Fruit fly (Drosophila melanogaster) whole organism, embryonic: Measurements from ENCODE around the gene CG34278.

ENCODE experiments used
- Ada2b ChIP-seq: fragments of 200-800 bp; sonication (Bioruptor generic); IDR thresholded peaks from 2 replicates; pipeline ENCODE4 v1.3.6; 2022; ENCODE audit warnings: missing biosample characterization, missing genetic modification characterization
- B-H2 ChIP-seq: fragments of 200-800 bp; sonication (Bioruptor generic); optimal IDR thresholded peaks from 2 replicates; lab custom pipeline; 2018; ENCODE audit warnings: missing biosample characterization, mild to moderate bottlenecking, missing genetic modification characterization
- CG11456 ChIP-seq: fragments of 200-800 bp; sonication (Bioruptor generic); IDR thresholded peaks from 3 replicates; pipeline ENCODE4 v1.3.6; 2022; ENCODE audit warnings: missing biosample characterization, missing genetic modification characterization
- CG15696 ChIP-seq: fragments of 200-800 bp; sonication (Bioruptor generic); optimal IDR thresholded peaks from 2 replicates; lab custom pipeline; 2019; ENCODE audit warnings: missing biosample characterization, mild to moderate bottlenecking, missing genetic modification characterization, moderate library complexity
- CG17912 ChIP-seq: fragments of 200-800 bp; sonication (Bioruptor generic); optimal IDR thresholded peaks from 2 replicates; lab custom pipeline; 2018; ENCODE audit warnings: missing biosample characterization, mild to moderate bottlenecking, missing genetic modification characterization
- CG18262 ChIP-seq: fragments of 200-800 bp; optimal IDR thresholded peaks from 3 replicates; lab custom pipeline; 2019; ENCODE audit warnings: missing biosample characterization, mild to moderate bottlenecking, missing genetic modification characterization, moderate library complexity
- CG18764 ChIP-seq: fragments of 200-800 bp; sonication (Bioruptor generic); optimal IDR thresholded peaks from 3 replicates; lab custom pipeline; 2016; ENCODE audit warnings: missing biosample characterization, missing genetic modification characterization
- CG2116 ChIP-seq: fragments of 200-800 bp; sonication (Bioruptor generic); optimal IDR thresholded peaks from 3 replicates; lab custom pipeline; 2018; ENCODE audit warnings: missing biosample characterization, mild to moderate bottlenecking, missing genetic modification characterization
- CG31365 ChIP-seq: fragments of 200-800 bp; sonication (Bioruptor generic); optimal IDR thresholded peaks from 2 replicates; lab custom pipeline; 2018; ENCODE audit warnings: missing biosample characterization, mild to moderate bottlenecking, missing genetic modification characterization
- CG32532 ChIP-seq: fragments of 200-800 bp; sonication (Bioruptor generic); IDR thresholded peaks from 2 replicates; pipeline ENCODE4 v1.3.6; 2022; ENCODE audit warnings: missing biosample characterization, missing genetic modification characterization
- CG3281 ChIP-seq: fragments of 200-800 bp; sonication (Bioruptor generic); optimal IDR thresholded peaks from 3 replicates; lab custom pipeline; 2017; ENCODE audit warnings: missing biosample characterization, mild to moderate bottlenecking, missing genetic modification characterization
- CG33213 ChIP-seq: fragments of 200-800 bp; sonication (Bioruptor generic); optimal IDR thresholded peaks from 3 replicates; lab custom pipeline; 2016; ENCODE audit warnings: missing biosample characterization, missing genetic modification characterization
- CG3995 ChIP-seq: fragments of 200-800 bp; sonication (Bioruptor generic); optimal IDR thresholded peaks from 3 replicates; lab custom pipeline; 2016; ENCODE audit warnings: missing biosample characterization, missing genetic modification characterization
- CG4404 ChIP-seq: fragments of 200-800 bp; sonication (Bioruptor generic); IDR thresholded peaks from 2 replicates; pipeline ENCODE4 v1.3.6; 2022; ENCODE audit warnings: missing biosample characterization, missing genetic modification characterization
- CG6654 ChIP-seq: fragments of 200-800 bp; sonication (Bioruptor generic); optimal IDR thresholded peaks from 2 replicates; lab custom pipeline; 2017; ENCODE audit warnings: missing biosample characterization, mild to moderate bottlenecking, missing genetic modification characterization
- CG6683 ChIP-seq: fragments of 200-800 bp; sonication (Bioruptor generic); optimal IDR thresholded peaks from 2 replicates; lab custom pipeline; 2017; ENCODE audit warnings: missing biosample characterization, mild to moderate bottlenecking, missing genetic modification characterization, missing genetic modification reagents
- CG7372 ChIP-seq: fragments of 200-800 bp; sonication (Bioruptor generic); IDR thresholded peaks from 2 replicates; pipeline ENCODE4 v1.3.6; 2022; ENCODE audit warnings: missing biosample characterization, missing genetic modification characterization
- CG8359 ChIP-seq: fragments of 200-800 bp; sonication (Bioruptor generic); optimal IDR thresholded peaks from 2 replicates; lab custom pipeline; 2017; ENCODE audit warnings: missing biosample characterization, mild to moderate bottlenecking, missing genetic modification characterization, borderline replicate concordance
- CG8478 ChIP-seq: fragments of >200 bp; optimal IDR thresholded peaks from 2 replicates; lab custom pipeline; 2018
- CG8765 ChIP-seq: fragments of 200-800 bp; sonication (Bioruptor generic); IDR thresholded peaks from 2 replicates; pipeline ENCODE4 v1.3.6; 2022; ENCODE audit warnings: missing biosample characterization, missing genetic modification characterization
- CkIIα-i1 ChIP-seq: fragments of 200-800 bp; sonication (Bioruptor generic); IDR thresholded peaks from 2 replicates; pipeline ENCODE4 v1.3.6; 2022; ENCODE audit warnings: missing biosample characterization, missing genetic modification characterization
- D19A ChIP-seq: fragments of 200-800 bp; optimal IDR thresholded peaks from 3 replicates; lab custom pipeline; 2019; ENCODE audit warnings: missing biosample characterization, mild to moderate bottlenecking, missing genetic modification characterization, moderate library complexity
- Dll ChIP-seq: fragments of 200-800 bp; sonication (Bioruptor generic); IDR thresholded peaks from 4 replicates; pipeline ENCODE4 v1.3.6; 2022; ENCODE audit warnings: missing biosample characterization, missing genetic modification characterization; ENCODE audit not compliant: partially characterized antibody
- Hr3 ChIP-seq: fragments of 200-800 bp; sonication (Bioruptor generic); optimal IDR thresholded peaks from 3 replicates; lab custom pipeline; 2016; ENCODE audit warnings: missing biosample characterization, missing genetic modification characterization
- MBD-R2 ChIP-seq: fragments of 200-800 bp; sonication (Bioruptor generic); IDR thresholded peaks from 2 replicates; pipeline ENCODE4 v1.3.6; 2022; ENCODE audit warnings: missing biosample characterization, missing genetic modification characterization
- Mad ChIP-seq: fragments of 200-800 bp; sonication (Bioruptor generic); optimal IDR thresholded peaks from 2 replicates; lab custom pipeline; 2016; ENCODE audit warnings: missing biosample characterization, missing genetic modification characterization
- NK7.1 ChIP-seq: fragments of 200-800 bp; sonication (Bioruptor generic); optimal IDR thresholded peaks from 3 replicates; lab custom pipeline; 2016; ENCODE audit warnings: missing biosample characterization, missing genetic modification characterization
- Oli ChIP-seq: fragments of 200-800 bp; sonication (Bioruptor generic); optimal IDR thresholded peaks from 2 replicates; lab custom pipeline; 2018; ENCODE audit warnings: missing biosample characterization, mild to moderate bottlenecking, missing genetic modification characterization, moderate library complexity
- PHDP ChIP-seq: fragments of 200-800 bp; sonication (Bioruptor generic); optimal IDR thresholded peaks from 3 replicates; lab custom pipeline; 2018; ENCODE audit warnings: missing biosample characterization, mild to moderate bottlenecking, missing genetic modification characterization, moderate library complexity
- Rfx ChIP-seq: fragments of 200-800 bp; sonication (Bioruptor generic); IDR thresholded peaks from 2 replicates; pipeline ENCODE4 v1.3.6; 2022; ENCODE audit warnings: missing biosample characterization, missing genetic modification characterization
- Xrp1 ChIP-seq: fragments of 200-800 bp; sonication (Bioruptor generic); IDR thresholded peaks from 2 replicates; pipeline ENCODE4 v1.3.6; 2022; ENCODE audit warnings: missing biosample characterization, missing genetic modification characterization
- chm ChIP-seq: fragments of 200-800 bp; sonication (Bioruptor generic); IDR thresholded peaks from 2 replicates; pipeline ENCODE4 v1.3.6; 2022; ENCODE audit warnings: missing biosample characterization, missing genetic modification characterization
- dm ChIP-seq: fragments of 200-800 bp; sonication (Bioruptor generic); optimal IDR thresholded peaks from 3 replicates; lab custom pipeline; 2016; ENCODE audit warnings: missing biosample characterization, missing genetic modification characterization
- eyg ChIP-seq: fragments of 200-800 bp; sonication (Bioruptor generic); optimal IDR thresholded peaks from 3 replicates; lab custom pipeline; 2016; ENCODE audit warnings: missing biosample characterization, missing genetic modification characterization
- ftz-f1 ChIP-seq: fragments of 200-800 bp; sonication (Bioruptor generic); optimal IDR thresholded peaks from 2 replicates; lab custom pipeline; 2016; ENCODE audit warnings: missing biosample characterization, missing genetic modification characterization
- gt ChIP-seq: fragments of 200-800 bp; sonication (Bioruptor generic); IDR thresholded peaks from 2 replicates; pipeline ENCODE4 v1.3.6; 2022; ENCODE audit warnings: missing biosample characterization, missing genetic modification characterization
- ham ChIP-seq: fragments of 200-800 bp; sonication (Bioruptor generic); IDR thresholded peaks from 2 replicates; pipeline ENCODE4 v1.3.6; 2022; ENCODE audit warnings: missing biosample characterization, missing genetic modification characterization
- hkb ChIP-seq, 2 experiments: fragments of 200-800 bp in 1 of 2; fragments of >200 bp in 1 of 2; sonication (Bioruptor generic) in 1 of 2; IDR thresholded peaks in 1 of 2; optimal IDR thresholded peaks in 1 of 2; 2 replicates each; pipeline versions ENCODE4 v1.3.6 to Lab custom; 2017 to 2022; ENCODE audit warnings: missing biosample characterization in 1 of 2, missing genetic modification characterization in 1 of 2
- lilli ChIP-seq: fragments of 200-800 bp; sonication (Bioruptor generic); optimal IDR thresholded peaks from 3 replicates; lab custom pipeline; 2016; ENCODE audit warnings: missing biosample characterization, missing genetic modification characterization
- maf-S ChIP-seq: fragments of 200-800 bp; sonication (Bioruptor generic); optimal IDR thresholded peaks from 2 replicates; lab custom pipeline; 2016; ENCODE audit warnings: missing biosample characterization, missing genetic modification characterization
- mirr ChIP-seq: fragments of 200-800 bp; sonication (Bioruptor generic); optimal IDR thresholded peaks from 3 replicates; lab custom pipeline; 2018; ENCODE audit warnings: missing biosample characterization, mild to moderate bottlenecking, missing genetic modification characterization
- p53 ChIP-seq: fragments of 200-800 bp; sonication (Bioruptor generic); optimal IDR thresholded peaks from 2 replicates; lab custom pipeline; 2016; ENCODE audit warnings: missing biosample characterization, missing genetic modification characterization
- pb ChIP-seq: fragments of 200-800 bp; sonication (Bioruptor generic); optimal IDR thresholded peaks from 3 replicates; lab custom pipeline; 2016; ENCODE audit warnings: missing biosample characterization, missing genetic modification characterization
- phol ChIP-seq: fragments of 200-800 bp; sonication (Bioruptor generic); optimal IDR thresholded peaks from 3 replicates; lab custom pipeline; 2018; ENCODE audit warnings: missing biosample characterization, mild to moderate bottlenecking, missing genetic modification characterization, moderate library complexity
- pzg ChIP-seq: fragments of 200-800 bp; sonication (Bioruptor generic); optimal IDR thresholded peaks from 3 replicates; lab custom pipeline; 2018; ENCODE audit warnings: missing biosample characterization, mild to moderate bottlenecking, missing genetic modification characterization, moderate library complexity
- rib ChIP-seq: fragments of 200-800 bp; sonication (Bioruptor generic); IDR thresholded peaks from 2 replicates; pipeline ENCODE4 v1.3.6; 2022; ENCODE audit warnings: missing biosample characterization, missing genetic modification characterization
- salm ChIP-seq: fragments of 200-800 bp; sonication (Bioruptor generic); optimal IDR thresholded peaks from 2 replicates; lab custom pipeline; 2018; ENCODE audit warnings: missing biosample characterization, mild to moderate bottlenecking, missing genetic modification characterization
- sd ChIP-seq: fragments of 200-800 bp; sonication (Bioruptor generic); optimal IDR thresholded peaks from 3 replicates; lab custom pipeline; 2018; ENCODE audit warnings: missing biosample characterization, mild to moderate bottlenecking, missing genetic modification characterization, moderate library complexity
- sens-2 ChIP-seq: fragments of 200-800 bp; sonication (Bioruptor generic); IDR thresholded peaks from 2 replicates; pipeline ENCODE4 v1.3.6; 2022; ENCODE audit warnings: missing biosample characterization, missing genetic modification characterization
- so ChIP-seq: fragments of 200-800 bp; sonication (Bioruptor generic); IDR thresholded peaks from 3 replicates; pipeline ENCODE4 v1.3.6; 2022; ENCODE audit warnings: missing biosample characterization, missing genetic modification characterization
- toy ChIP-seq: fragments of 200-800 bp; sonication (Bioruptor generic); IDR thresholded peaks from 2 replicates; pipeline ENCODE4 v1.3.6; 2022; ENCODE audit warnings: missing biosample characterization, missing genetic modification characterization
- wek ChIP-seq: fragments of 200-800 bp; sonication (Bioruptor generic); optimal IDR thresholded peaks from 3 replicates; lab custom pipeline; 2018; ENCODE audit warnings: missing biosample characterization, mild to moderate bottlenecking, missing genetic modification characterization, moderate library complexity

Gene CG34278

DNA sequence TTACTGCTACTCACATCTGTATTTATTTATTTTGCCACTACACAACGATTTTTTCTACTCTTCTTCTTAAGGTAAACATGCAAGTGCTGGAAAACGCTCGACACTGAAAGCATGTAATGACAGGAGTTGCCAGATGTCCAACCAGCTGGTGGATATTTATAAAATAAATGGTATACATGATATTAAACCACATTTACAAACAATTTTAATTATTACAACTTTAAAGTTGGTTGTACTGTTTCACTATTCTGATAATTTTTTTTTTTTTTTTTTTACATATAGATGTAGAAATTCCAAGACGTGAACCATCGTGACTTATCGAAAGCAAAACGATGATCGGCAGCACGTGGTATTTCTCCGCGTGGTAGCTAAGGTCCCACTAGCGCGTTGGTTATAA is 40.4 kb upstream of the CG34278 start, which contains the start of the genes Keap1 and kuk (continued):
- TF ChIP-seq CG33213 (GFP tag; lab: Kevin White, UChicago) (peak; percentile 77), gt (GFP tag; lab: Robert Waterston, UW) (no peak), mirr (GFP tag; lab: Kevin White, UChicago) (no peak), hkb (optimal IDR thresholded peaks at IDR 0.05; lab: Kevin White, UChicago) (peak; percentile 85), hkb (GFP tag; IDR thresholded peaks at IDR 0.05; lab: Robert Waterston, UW) (peak; percentile 7; the same call in 1 of the 2 replicates), pb (GFP tag; lab: Kevin White, UChicago) (peak; percentile 17), CkIIα-i1 (GFP tag; lab: Robert Waterston, UW) (no peak), Oli (tag; lab: Kevin White, UChicago) (peak; percentile 3), Xrp1 (peak; percentile 49), CG2116 (GFP tag; lab: Kevin White, UChicago) (peak; percentile 72), CG3281 (GFP tag; lab: Kevin White, UChicago) (no peak), CG3995 (GFP tag; lab: Kevin White, UChicago) (peak; percentile 44), CG8765 (GFP tag; lab: Robert Waterston, UW) (peak; percentile 30; the same call in 1 of the 2 replicates), CG6683 (no peak), Mad (GFP tag; lab: Kevin White, UChicago) (peak; percentile 72), CG8478 (lab: Kevin White, UChicago) (no peak), Ada2b (GFP tag; lab: Robert Waterston, UW) (peak; percentile 37; the same call in 1 of the 2 replicates), CG11456 (GFP tag; lab: Robert Waterston, UW) (0 out of 3 replicates have a peak, but pooled peaks have one; percentile 66), CG32532 (GFP tag; lab: Robert Waterston, UW) (peak; percentile 35; the same call in 1 of the 2 replicates), NK7.1 (no peak), eyg (GFP tag; lab: Kevin White, UChicago) (peak; percentile 58), ftz-f1 (GFP tag; lab: Kevin White, UChicago) (no peak), CG18262 (tag; lab: Kevin White, UChicago) (no peak), chm (GFP tag; lab: Robert Waterston, UW) (no peak), rib (GFP tag; lab: Robert Waterston, UW) (0 out of 2 replicates have a peak, but pooled peaks have one; percentile 17), Rfx (peak; percentile 80), B-H2 (GFP tag; lab: Kevin White, UChicago) (peak; percentile 61), salm (tag; lab: Kevin White, UChicago) (no peak), CG15696 (tag; lab: Kevin White, UChicago) (peak; percentile 32), D19A (no peak), Hr3 (GFP tag; lab: Kevin White, UChicago) (peak; percentile 64), toy (GFP tag; lab: Robert Waterston, UW) (no peak), PHDP (peak; percentile 27), pzg (GFP tag; lab: Kevin White, UChicago) (peak; percentile 82), ham (no peak), CG6654 (no peak), wek (GFP tag; lab: Kevin White, UChicago) (no peak), maf-S (GFP tag; lab: Kevin White, UChicago) (peak; percentile 71), so (peak; percentile 44; the same call in 1 of the 3 replicates), CG8359 (GFP tag; lab: Kevin White, UChicago) (no peak), Dll (peak; percentile 91), sens-2 (no peak), lilli (GFP tag; lab: Kevin White, UChicago) (peak; percentile 79), MBD-R2 (GFP tag; lab: Robert Waterston, UW) (peak; percentile 42), CG18764 (peak; percentile 44), p53 (no peak), dm (GFP tag; lab: Kevin White, UChicago) (peak; percentile 86), phol (tag; lab: Kevin White, UChicago) (peak; percentile 25), CG4404 (GFP tag; lab: Robert Waterston, UW) (no peak), sd (tag; lab: Kevin White, UChicago) (peak; percentile 43), CG7372 (GFP tag; lab: Robert Waterston, UW) (no peak), CG17912 (peak; percentile 6), CG31365 (no peak)
